Worm (Caenorhabditis elegans) whole organism, L2 larva: Measurements from ENCODE around the gene F54E2.2.

ENCODE experiments used
- ama-1 ChIP-seq: fragments of 150-350 bp; optimal IDR thresholded peaks from 2 replicates; lab custom pipeline; 2018; ENCODE audit warnings: inconsistent platforms
- blmp-1 ChIP-seq: sonication (generic microtip); optimal IDR thresholded peaks from 2 replicates; lab custom pipeline; 2017; ENCODE audit warnings: missing genetic modification characterization, mild to moderate bottlenecking, missing compliant biosample characterization, antibody characterized with exemption, moderate library complexity; ENCODE audit not compliant: insufficient read depth
- ceh-16 ChIP-seq: fragments of 150-350 bp; optimal IDR thresholded peaks from 2 replicates; lab custom pipeline; 2014; ENCODE audit warnings: missing biosample characterization, missing genetic modification characterization
- lin-39 ChIP-seq: fragments of 150-350 bp; optimal IDR thresholded peaks from 2 replicates; lab custom pipeline; 2014; ENCODE audit warnings: missing biosample characterization, missing genetic modification reagents, missing genetic modification characterization
- lsy-2 ChIP-seq, 2 experiments: fragments of 150-350 bp in 1 of 2; sonication (generic microtip) in 1 of 2; optimal IDR thresholded peaks; 2 replicates each; lab custom pipeline; 2014 to 2017; ENCODE audit warnings: missing biosample characterization in 2 of 2, missing genetic modification characterization in 2 of 2
- mdl-1 ChIP-seq, 2 experiments: fragments of 150-350 bp in 1 of 2; sonication (generic microtip) in 1 of 2; optimal IDR thresholded peaks; 2 replicates each; lab custom pipeline; 2017; ENCODE audit warnings: missing biosample characterization in 2 of 2, missing genetic modification characterization in 2 of 2
- nhr-237 ChIP-seq: fragments of 150-350 bp; optimal IDR thresholded peaks from 2 replicates; lab custom pipeline; 2014; ENCODE audit warnings: missing biosample characterization, missing genetic modification characterization
- nhr-77 ChIP-seq: fragments of 150-350 bp; optimal IDR thresholded peaks from 2 replicates; lab custom pipeline; 2014; ENCODE audit warnings: missing biosample characterization, missing genetic modification characterization
- peb-1 ChIP-seq: fragments of 150-350 bp; optimal IDR thresholded peaks from 2 replicates; lab custom pipeline; 2014; ENCODE audit warnings: missing biosample characterization, missing genetic modification characterization
- sma-9 ChIP-seq, 2 experiments: fragments of 150-350 bp in 1 of 2; sonication (generic microtip) in 1 of 2; optimal IDR thresholded peaks; 2 replicates each; lab custom pipeline; 2014 to 2016; ENCODE audit warnings: missing genetic modification characterization in 2 of 2, mild to moderate bottlenecking in 1 of 2, missing biosample characterization in 1 of 2, missing compliant biosample characterization in 1 of 2, missing genetic modification reagents in 1 of 2, moderate library complexity in 1 of 2
- snpc-4 ChIP-seq: fragments of 150-350 bp; optimal IDR thresholded peaks from 2 replicates; lab custom pipeline; 2014; ENCODE audit warnings: missing biosample characterization, missing genetic modification characterization
- unc-39 ChIP-seq: fragments of 150-350 bp; optimal IDR thresholded peaks from 2 replicates; lab custom pipeline; 2014; ENCODE audit warnings: missing biosample characterization, missing genetic modification characterization
- unc-62 ChIP-seq: fragments of 150-350 bp; optimal IDR thresholded peaks from 2 replicates; lab custom pipeline; 2014; ENCODE audit warnings: missing biosample characterization, missing genetic modification reagents, missing genetic modification characterization

DNA sequence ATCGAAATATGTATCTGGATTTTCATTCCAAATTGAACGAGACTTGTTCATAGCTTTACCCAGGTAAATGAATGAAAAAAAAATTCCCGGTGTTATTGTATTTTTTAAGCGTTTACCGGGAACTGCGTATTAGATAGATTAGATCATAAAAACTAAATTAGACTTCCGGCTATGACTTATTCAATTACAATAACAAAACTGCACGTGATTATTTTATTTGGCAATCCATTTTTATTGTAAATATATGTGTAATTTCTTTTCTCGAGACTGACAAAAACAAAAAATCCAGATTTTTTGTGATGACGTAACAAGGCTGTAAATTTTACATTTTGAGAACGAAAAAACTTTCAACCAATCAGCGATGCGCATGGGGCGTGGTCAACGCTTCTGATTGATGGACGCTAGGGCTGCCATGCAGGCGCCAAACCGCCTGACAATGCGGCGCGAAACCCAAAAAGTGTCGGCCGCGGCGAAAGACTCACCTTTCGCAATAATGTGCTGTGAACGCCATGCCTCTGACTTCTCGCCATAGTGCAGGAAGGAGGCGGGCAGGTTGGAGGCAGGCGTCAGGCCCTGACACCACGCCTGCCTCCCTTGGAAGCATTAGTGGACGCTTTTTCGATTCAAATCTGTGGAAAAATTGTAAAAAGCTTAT is 25.6 kb downstream of the F54E2.2 start, which contains the start of gene srh-36:
- TF ChIP-seq nhr-77 (tag; lab: Kevin White, UChicago), result no peak
- TF ChIP-seq peb-1 (tag; lab: Kevin White, UChicago), result no peak
- TF ChIP-seq nhr-237 (tag; lab: Kevin White, UChicago), result no peak
- no peak for TF ChIP-seq lin-39 (tag; lab: Kevin White, UChicago)
- TF ChIP-seq unc-39 (tag; lab: Kevin White, UChicago), result no peak
- no peak for TF ChIP-seq unc-62
- TF ChIP-seq mdl-1 (tag; optimal IDR thresholded peaks at IDR 0.05; lab: Kevin White, UChicago), result no peak
- no peak for TF ChIP-seq blmp-1 (tag; lab: Kevin White, UChicago)
- no peak for TF ChIP-seq ceh-16 (tag; lab: Kevin White, UChicago)
- no peak for TF ChIP-seq ama-1 (lab: Kevin White, UChicago)
- no peak for TF ChIP-seq snpc-4 (tag; lab: Kevin White, UChicago)
- no peak for TF ChIP-seq sma-9 (GFP tag; optimal IDR thresholded peaks at IDR 0.05; lab: Kevin White, UChicago)
- TF ChIP-seq sma-9 (tag; optimal IDR thresholded peaks at IDR 0.05; lab: Kevin White, UChicago), result no peak
- no peak for TF ChIP-seq lsy-2 (tag; optimal IDR thresholded peaks at IDR 0.05; lab: Kevin White, UChicago)
